Fruit fly (Drosophila melanogaster) whole organism: Measurements from ENCODE around the gene bwa.

Experiments
- CG8478 ChIP-seq: fragments of >200 bp; optimal IDR thresholded peaks from 2 replicates; lab custom pipeline; 2018; ENCODE audit warnings: inconsistent platforms
- Dll ChIP-seq: fragments of >200 bp; optimal IDR thresholded peaks from 2 replicates; lab custom pipeline; 2017
- EcR ChIP-seq, 2 experiments: fragments of >200 bp; optimal IDR thresholded peaks; 2 replicates each; lab custom pipeline; 2017; ENCODE audit warnings: missing biosample characterization in 2 of 2, missing genetic modification characterization in 2 of 2, missing genetic modification reagents in 2 of 2
- pan ChIP-seq: fragments of >200 bp; optimal IDR thresholded peaks from 2 replicates; lab custom pipeline; 2017
- psq ChIP-seq: fragments of >200 bp; optimal IDR thresholded peaks from 2 replicates; lab custom pipeline; 2017
- usp ChIP-seq: fragments of >200 bp; optimal IDR thresholded peaks from 2 replicates; lab custom pipeline; 2017; ENCODE audit warnings: missing biosample characterization, missing genetic modification characterization, mixed read lengths

Gene bwa

dm6 chr2L:20115865-20116264, 49.7 kb downstream of the bwa start:
- TF ChIP-seq usp (GFP tag; lab: Kevin White, UChicago) (no peak), psq (lab: Kevin White, UChicago) (no peak), pan (lab: Kevin White, UChicago) (no peak), CG8478 (lab: Kevin White, UChicago) (no peak), EcR (GFP tag; optimal IDR thresholded peaks at IDR 0.05; lab: Kevin White, UChicago) (no peak), Dll (no peak)

DNA sequence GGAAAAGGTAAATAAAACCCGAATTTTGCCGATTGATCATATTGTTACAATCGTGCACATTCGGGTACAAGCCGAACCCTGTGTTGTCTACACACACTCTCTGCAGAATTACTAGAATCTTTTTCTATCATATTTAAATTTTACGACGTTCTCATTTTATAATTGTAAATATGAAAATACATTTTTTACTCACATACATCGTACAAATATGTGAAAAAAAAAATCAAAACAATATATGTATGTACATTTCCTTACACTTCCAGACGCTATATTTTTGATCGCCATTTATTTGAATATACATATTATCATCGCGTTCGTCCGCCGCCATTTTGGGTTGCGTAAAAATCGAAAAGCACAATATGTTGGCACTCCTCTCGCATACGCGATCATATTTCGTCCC, 51.6 kb downstream of the bwa start:
- TF ChIP-seq Dll (no peak), psq (lab: Kevin White, UChicago) (no peak), pan (lab: Kevin White, UChicago) (no peak), EcR (GFP tag; optimal IDR thresholded peaks at IDR 0.05; lab: Kevin White, UChicago) (no peak)

dm6 chr2L:20120388-20121232, 54.4 kb downstream of the bwa start:
- TF ChIP-seq Dll (no peak), CG8478 (lab: Kevin White, UChicago) (no peak), pan (lab: Kevin White, UChicago) (no peak), usp (GFP tag; lab: Kevin White, UChicago) (no peak)

dm6 chr2L:20121233-20121551, 55.0 kb downstream of the bwa start:
- no peak for TF ChIP-seq psq (lab: Kevin White, UChicago)
- TF ChIP-seq pan (lab: Kevin White, UChicago) = no peak
- TF ChIP-seq CG8478 (lab: Kevin White, UChicago) = no peak
- TF ChIP-seq EcR (GFP tag; optimal IDR thresholded peaks at IDR 0.05; lab: Kevin White, UChicago) = no peak
- TF ChIP-seq usp (GFP tag; lab: Kevin White, UChicago) = no peak
- TF ChIP-seq Dll = no peak
